Worm (Caenorhabditis elegans): Measurements from ENCODE around the gene R08A2.2.

Gene R08A2.2

ce11 chrV:14688097-14688912 is 27.2 kb downstream of the R08A2.2 start, which contains the start of gene C47E8.11 (continued):
- no peak for TF ChIP-seq pqm-1 (tag; optimal IDR thresholded peaks at IDR 0.05)
- TF ChIP-seq nhr-48 (tag; optimal IDR thresholded peaks at IDR 0.05), result peak; percentile 13
- TF ChIP-seq daf-19 (GFP tag; conservative IDR thresholded peaks at IDR 0.05), result no peak
- no peak for TF ChIP-seq unc-130 (GFP tag; optimal IDR thresholded peaks at IDR 0.05)
- TF ChIP-seq sdz-12 (GFP tag; optimal IDR thresholded peaks at IDR 0.05), result peak; percentile 13
- TF ChIP-seq dpl-1 (GFP tag; optimal IDR thresholded peaks at IDR 0.05), result peak; percentile 9
- peak; percentile 2; the same call in 1 of the 2 replicates for TF ChIP-seq madf-9 (GFP tag; conservative IDR thresholded peaks at IDR 0.05)
- TF ChIP-seq daf-12 (tag; optimal IDR thresholded peaks at IDR 0.05), result no peak
- TF ChIP-seq ama-1 (optimal IDR thresholded peaks at IDR 0.05), result peak; percentile 71
- no peak for TF ChIP-seq F44E2.7 (GFP tag; IDR thresholded peaks at IDR 0.05)
- TF ChIP-seq aha-1 (tag), result peak; percentile 98
- TF ChIP-seq nhr-111 (GFP tag; optimal IDR thresholded peaks at IDR 0.05), result peak; percentile 20
- no peak for TF ChIP-seq daf-8 (GFP tag; IDR thresholded peaks at IDR 0.05)
- TF ChIP-seq lsy-2 (tag; optimal IDR thresholded peaks at IDR 0.05), result peak in 1 of 2 experiments; percentile 87
- TF ChIP-seq spr-3 (GFP tag; optimal IDR thresholded peaks at IDR 0.05), result peak; percentile 27
- TF ChIP-seq unc-39 (tag; optimal IDR thresholded peaks at IDR 0.05), result no peak
- no peak for TF ChIP-seq zip-2 (tag; optimal IDR thresholded peaks at IDR 0.05)
- TF ChIP-seq hlh-30 (tag; optimal IDR thresholded peaks at IDR 0.05; ENCODE audit: insufficient read depth), result no peak
- no peak for TF ChIP-seq lir-3 (tag; optimal IDR thresholded peaks at IDR 0.05)
- no peak for TF ChIP-seq skn-1 (tag; optimal IDR thresholded peaks at IDR 0.05)
- peak; percentile 72 for TF ChIP-seq lin-38 (GFP tag; IDR thresholded peaks at IDR 0.05)
- TF ChIP-seq lin-29 (GFP tag; IDR thresholded peaks at IDR 0.05), result peak; percentile 31; the same call in 1 of the 2 replicates
- TF ChIP-seq dve-1 (tag; optimal IDR thresholded peaks at IDR 0.05; ENCODE audit: insufficient read depth), result peak; percentile 65
- TF ChIP-seq Y75B8A.6 (GFP tag; IDR thresholded peaks at IDR 0.05), result peak; percentile 59
- no peak; the same call in 1 of the 2 replicates for TF ChIP-seq dmd-8 (GFP tag; IDR thresholded peaks at IDR 0.05)
- TF ChIP-seq lin-1 (GFP tag; IDR thresholded peaks at IDR 0.05), result no peak
- peak; percentile 100 for TF ChIP-seq aly-2 (tag; optimal IDR thresholded peaks at IDR 0.05)
- peak; percentile 10 for TF ChIP-seq spr-1 (tag; optimal IDR thresholded peaks at IDR 0.05)
- peak; percentile 91 for TF ChIP-seq lin-13 (GFP tag; optimal IDR thresholded peaks at IDR 0.05)

ce11 chrV:14687106-14687964 is 28.2 kb downstream of the R08A2.2 start:
- TF ChIP-seq tra-1 (GFP tag; IDR thresholded peaks at IDR 0.05), result no peak
- TF ChIP-seq snpc-1.2 (GFP tag; IDR thresholded peaks at IDR 0.05), result peak; percentile 25; the same call in 1 of the 2 replicates
- no peak for TF ChIP-seq lin-1 (GFP tag; IDR thresholded peaks at IDR 0.05)
- no peak for TF ChIP-seq ceh-82 (tag; optimal IDR thresholded peaks at IDR 0.05)
- TF ChIP-seq mes-2 (tag; optimal IDR thresholded peaks at IDR 0.05; ENCODE audit: poor library complexity, severe bottlenecking), result no peak
- TF ChIP-seq unc-130 (GFP tag; optimal IDR thresholded peaks at IDR 0.05), result no peak
- TF ChIP-seq fkh-10 (GFP tag; optimal IDR thresholded peaks at IDR 0.05), result no peak
- TF ChIP-seq hlh-11 (tag; optimal IDR thresholded peaks at IDR 0.05), result no peak
- no peak for TF ChIP-seq php-3 (GFP tag; IDR thresholded peaks at IDR 0.05)
- TF ChIP-seq F49E8.2 (tag; optimal IDR thresholded peaks at IDR 0.05; ENCODE audit: borderline replicate concordance), result no peak
- peak; percentile 34 for TF ChIP-seq gei-8 (GFP tag; optimal IDR thresholded peaks at IDR 0.05)
- TF ChIP-seq zfp-3 (GFP tag; conservative IDR thresholded peaks at IDR 0.05), result 0 out of 2 replicates have a peak, but pooled peaks have one; percentile 18
- TF ChIP-seq zfp-2 (tag; optimal IDR thresholded peaks at IDR 0.05), result no peak
- no peak for TF ChIP-seq nhr-10 (tag; optimal IDR thresholded peaks at IDR 0.05)
- TF ChIP-seq dve-1 (tag; optimal IDR thresholded peaks at IDR 0.05; ENCODE audit: insufficient read depth), result peak; percentile 24
- TF ChIP-seq daf-12 (tag; optimal IDR thresholded peaks at IDR 0.05), result no peak
- 0 out of 2 replicates have a peak, but pooled peaks have one; percentile 4 for TF ChIP-seq lin-38 (GFP tag; IDR thresholded peaks at IDR 0.05)
- no peak for TF ChIP-seq mxl-3 (GFP tag; optimal IDR thresholded peaks at IDR 0.05)
- no peak for TF ChIP-seq ceh-28 (tag; optimal IDR thresholded peaks at IDR 0.05)
- peak; percentile 84 for TF ChIP-seq lin-13 (GFP tag; optimal IDR thresholded peaks at IDR 0.05)
- no peak for TF ChIP-seq ceh-62 (tag; optimal IDR thresholded peaks at IDR 0.05)
- TF ChIP-seq madf-5 (GFP tag; IDR thresholded peaks at IDR 0.05), result no peak
- no peak for TF ChIP-seq ztf-11 (tag; optimal IDR thresholded peaks at IDR 0.05)
- TF ChIP-seq F44E2.7 (GFP tag; IDR thresholded peaks at IDR 0.05), result no peak
- no peak for TF ChIP-seq ceh-20 (GFP tag; IDR thresholded peaks at IDR 0.05)

Measured in whole organism, L4 larva.